Worm (Caenorhabditis elegans): ENCODE data around the gene tag-244.

- TF ChIP-seq T22C8.4 (GFP tag; IDR thresholded peaks at IDR 0.05): no peak
- no peak for TF ChIP-seq med-1 (GFP tag; optimal IDR thresholded peaks at IDR 0.05; ENCODE audit: insufficient read depth)
- no peak for TF ChIP-seq flt-1 (GFP tag; IDR thresholded peaks at IDR 0.05)
- TF ChIP-seq ztf-23 (GFP tag; IDR thresholded peaks at IDR 0.05): no peak
Measured at ce11 chrIV:1550578-1550977, at the start of gene tag-244.

Data from whole organism, midembryonic.